Worm (Caenorhabditis elegans) whole organism, late embryonic: ENCODE measurements around the gene sdz-23.
A peak's percentile ranks its signal among the peaks of the same experiment; 100 is the strongest.

Experiments
- C08G9.2 ChIP-seq: sonication (generic microtip); optimal IDR thresholded peaks from 2 replicates; lab custom pipeline; 2016; ENCODE audit warnings: mild to moderate bottlenecking, missing genetic modification characterization, moderate library complexity, missing compliant biosample characterization
- F13H6.1 ChIP-seq: sonication (generic microtip); optimal IDR thresholded peaks from 2 replicates; lab custom pipeline; 2016; ENCODE audit warnings: missing genetic modification characterization, missing compliant biosample characterization
- K09A11.1 ChIP-seq: sonication (generic microtip); optimal IDR thresholded peaks from 2 replicates; lab custom pipeline; 2017; ENCODE audit warnings: antibody characterized with exemption, mild to moderate bottlenecking, missing genetic modification characterization, missing compliant biosample characterization; ENCODE audit not compliant: insufficient read depth
- T23F11.4 ChIP-seq: fragments of 200-800 bp; sonication (Bioruptor generic); optimal IDR thresholded peaks from 2 replicates; lab custom pipeline; 2018; ENCODE audit warnings: mild to moderate bottlenecking, missing genetic modification characterization, missing compliant biosample characterization
- Y22D7AL.16 ChIP-seq: sonication (generic microtip); optimal IDR thresholded peaks from 2 replicates; lab custom pipeline; 2016; ENCODE audit warnings: missing genetic modification characterization, missing compliant biosample characterization
- ama-1 ChIP-seq: fragments of 150-350 bp; optimal IDR thresholded peaks from 2 replicates; lab custom pipeline; 2014
- ceh-14 ChIP-seq: sonication (generic microtip); optimal IDR thresholded peaks from 2 replicates; lab custom pipeline; 2016; ENCODE audit warnings: missing genotype, missing genetic modification characterization, missing compliant biosample characterization
- ceh-18 ChIP-seq: sonication (generic microtip); optimal IDR thresholded peaks from 2 replicates; lab custom pipeline; 2016; ENCODE audit warnings: missing genetic modification characterization, missing compliant biosample characterization
- ceh-2 ChIP-seq: sonication (generic microtip); optimal IDR thresholded peaks from 2 replicates; lab custom pipeline; 2016; ENCODE audit warnings: missing genotype, missing genetic modification characterization, missing compliant biosample characterization
- ceh-22 ChIP-seq: sonication (generic microtip); optimal IDR thresholded peaks from 2 replicates; lab custom pipeline; 2017; ENCODE audit warnings: missing biosample characterization, missing genetic modification characterization
- ceh-24 ChIP-seq: sonication (generic microtip); optimal IDR thresholded peaks from 2 replicates; lab custom pipeline; 2016; ENCODE audit warnings: mild to moderate bottlenecking, missing genetic modification characterization, missing compliant biosample characterization
- ceh-30 ChIP-seq: fragments of 150-350 bp; optimal IDR thresholded peaks from 2 replicates; lab custom pipeline; 2014; ENCODE audit warnings: missing biosample characterization, missing genetic modification characterization
- ceh-31 ChIP-seq: sonication (generic microtip); optimal IDR thresholded peaks from 2 replicates; lab custom pipeline; 2016; ENCODE audit warnings: missing genetic modification characterization, missing compliant biosample characterization
- ceh-34 ChIP-seq: sonication (generic microtip); optimal IDR thresholded peaks from 2 replicates; lab custom pipeline; 2016; ENCODE audit warnings: mild to moderate bottlenecking, missing genetic modification characterization, missing compliant biosample characterization
- ceh-45 ChIP-seq: fragments of 200-800 bp; sonication (Bioruptor generic); IDR thresholded peaks from 2 replicates; pipeline ENCODE4 v1.3.6; 2022; ENCODE audit warnings: missing genetic modification reagents, missing genetic modification characterization, missing compliant biosample characterization
- ceh-48 ChIP-seq: sonication (generic microtip); optimal IDR thresholded peaks from 2 replicates; lab custom pipeline; 2016; ENCODE audit warnings: missing genetic modification characterization, inconsistent platforms, missing compliant biosample characterization
- ceh-9 ChIP-seq: sonication (generic microtip); optimal IDR thresholded peaks from 2 replicates; lab custom pipeline; 2016; ENCODE audit warnings: mild to moderate bottlenecking, missing genetic modification characterization, inconsistent platforms, missing compliant biosample characterization
- che-1 ChIP-seq: sonication (generic microtip); optimal IDR thresholded peaks from 2 replicates; lab custom pipeline; 2016; ENCODE audit warnings: mild to moderate bottlenecking, missing genetic modification characterization, missing compliant biosample characterization
- dmd-4 ChIP-seq: sonication (generic microtip); optimal IDR thresholded peaks from 2 replicates; lab custom pipeline; 2016; ENCODE audit warnings: borderline replicate concordance, missing genetic modification characterization, missing compliant biosample characterization
- dve-1 ChIP-seq: sonication (generic microtip); optimal IDR thresholded peaks from 2 replicates; lab custom pipeline; 2017; ENCODE audit warnings: antibody characterized with exemption, mild to moderate bottlenecking, missing genetic modification characterization, missing compliant biosample characterization
- eyg-1 ChIP-seq: sonication (generic microtip); optimal IDR thresholded peaks from 2 replicates; lab custom pipeline; 2016; ENCODE audit warnings: missing genotype, missing genetic modification characterization, missing compliant biosample characterization
- fax-1 ChIP-seq: sonication (generic microtip); optimal IDR thresholded peaks from 2 replicates; lab custom pipeline; 2016; ENCODE audit warnings: missing genotype, missing genetic modification characterization, missing compliant biosample characterization
- fkh-10 ChIP-seq: fragments of 150-350 bp; optimal IDR thresholded peaks from 2 replicates; lab custom pipeline; 2014; ENCODE audit warnings: missing biosample characterization, missing genetic modification reagents, missing genetic modification characterization
- gmeb-2 ChIP-seq: sonication (generic microtip); optimal IDR thresholded peaks from 2 replicates; lab custom pipeline; 2016; ENCODE audit warnings: missing genetic modification characterization, inconsistent platforms, missing compliant biosample characterization
- hlh-15 ChIP-seq: sonication (generic microtip); optimal IDR thresholded peaks from 2 replicates; lab custom pipeline; 2016; ENCODE audit warnings: missing genetic modification characterization, missing compliant biosample characterization
- hlh-30 ChIP-seq: sonication (generic microtip); optimal IDR thresholded peaks from 2 replicates; lab custom pipeline; 2017; ENCODE audit warnings: antibody characterized with exemption, missing genetic modification characterization, missing compliant biosample characterization; ENCODE audit not compliant: insufficient read depth
- hlh-6 ChIP-seq: sonication (generic microtip); optimal IDR thresholded peaks from 2 replicates; lab custom pipeline; 2016; ENCODE audit warnings: missing genotype, missing genetic modification characterization, missing compliant biosample characterization
- hlh-8 ChIP-seq: sonication (generic microtip); optimal IDR thresholded peaks from 2 replicates; lab custom pipeline; 2016; ENCODE audit warnings: missing genotype, missing genetic modification characterization, missing compliant biosample characterization
- lim-6 ChIP-seq: sonication (generic microtip); optimal IDR thresholded peaks from 2 replicates; lab custom pipeline; 2016; ENCODE audit warnings: missing genetic modification characterization, missing compliant biosample characterization
- lin-11 ChIP-seq: fragments of 200-800 bp; sonication (Bioruptor generic); optimal IDR thresholded peaks from 2 replicates; lab custom pipeline; 2018; ENCODE audit warnings: mild to moderate bottlenecking, missing genetic modification characterization, missing compliant biosample characterization
- nfya-1 ChIP-seq: sonication (generic microtip); optimal IDR thresholded peaks from 2 replicates; lab custom pipeline; 2017; ENCODE audit warnings: missing genetic modification characterization, mild to moderate bottlenecking, missing compliant biosample characterization, antibody characterized with exemption, moderate library complexity
- npax-4 ChIP-seq: sonication (generic microtip); optimal IDR thresholded peaks from 2 replicates; lab custom pipeline; 2016; ENCODE audit warnings: missing genetic modification characterization, missing compliant biosample characterization
- odd-2 ChIP-seq: sonication (generic microtip); optimal IDR thresholded peaks from 2 replicates; lab custom pipeline; 2017; ENCODE audit warnings: antibody characterized with exemption, mild to moderate bottlenecking, missing genetic modification characterization, missing compliant biosample characterization
- pat-9 ChIP-seq: fragments of 200-800 bp; sonication (Bioruptor generic); optimal IDR thresholded peaks from 2 replicates; lab custom pipeline; 2018; ENCODE audit warnings: mild to moderate bottlenecking, missing genetic modification characterization, moderate library complexity, missing compliant biosample characterization
- pha-2 ChIP-seq: sonication (generic microtip); optimal IDR thresholded peaks from 2 replicates; lab custom pipeline; 2017; ENCODE audit warnings: mild to moderate bottlenecking, missing genetic modification characterization, missing compliant biosample characterization
- pqm-1 ChIP-seq: sonication (generic microtip); optimal IDR thresholded peaks from 2 replicates; lab custom pipeline; 2016; ENCODE audit warnings: missing genetic modification characterization, missing compliant biosample characterization
- pros-1 ChIP-seq: fragments of 150-350 bp; optimal IDR thresholded peaks from 2 replicates; lab custom pipeline; 2014; ENCODE audit warnings: missing biosample characterization, missing genetic modification reagents, missing genetic modification characterization
- sdc-2 ChIP-seq: sonication (generic microtip); optimal IDR thresholded peaks from 2 replicates; lab custom pipeline; 2016; ENCODE audit warnings: missing genotype, missing genetic modification characterization, missing compliant biosample characterization
- sox-4 ChIP-seq: sonication (generic microtip); optimal IDR thresholded peaks from 2 replicates; lab custom pipeline; 2017; ENCODE audit warnings: mild to moderate bottlenecking, missing genetic modification characterization, inconsistent platforms, missing compliant biosample characterization
- tbx-2 ChIP-seq: sonication (generic microtip); optimal IDR thresholded peaks from 2 replicates; lab custom pipeline; 2016; ENCODE audit warnings: missing genetic modification characterization, missing compliant biosample characterization
- ttx-3 ChIP-seq: sonication (generic microtip); optimal IDR thresholded peaks from 2 replicates; lab custom pipeline; 2016; ENCODE audit warnings: missing genetic modification reagents, missing genetic modification characterization, missing compliant biosample characterization
- unc-42 ChIP-seq: sonication (generic microtip); optimal IDR thresholded peaks from 2 replicates; lab custom pipeline; 2016; ENCODE audit warnings: missing genotype, missing genetic modification characterization, missing compliant biosample characterization
- unc-55 ChIP-seq: sonication (generic microtip); optimal IDR thresholded peaks from 2 replicates; lab custom pipeline; 2017; ENCODE audit warnings: missing biosample characterization, missing genetic modification reagents, missing genetic modification characterization
- unc-86 ChIP-seq: sonication (generic microtip); optimal IDR thresholded peaks from 2 replicates; lab custom pipeline; 2016; ENCODE audit warnings: missing genetic modification characterization, missing compliant biosample characterization
- zip-5 ChIP-seq: sonication (generic microtip); optimal IDR thresholded peaks from 2 replicates; lab custom pipeline; 2016; ENCODE audit warnings: missing genetic modification characterization, missing compliant biosample characterization
- ztf-16 ChIP-seq: sonication (generic microtip); optimal IDR thresholded peaks from 2 replicates; lab custom pipeline; 2017; ENCODE audit warnings: missing genetic modification characterization, missing compliant biosample characterization

Gene sdz-23

ce11 chrV:8129252-8129651 is 29.8 kb downstream of the sdz-23 start, which contains the start of gene spr-1:
Gene spr-1 (minus strand): TSS chrV:8129352.
- TF ChIP-seq che-1 (tag; lab: Kevin White, UChicago): no peak
- no peak for TF ChIP-seq zip-5 (tag; lab: Kevin White, UChicago)
- no peak for TF ChIP-seq K09A11.1 (tag; lab: Kevin White, UChicago)
- no peak for TF ChIP-seq gmeb-2 (tag; lab: Kevin White, UChicago)
- TF ChIP-seq ceh-2 (tag; lab: Kevin White, UChicago): no peak

- TF ChIP-seq dmd-4 (tag; lab: Kevin White, UChicago) (no peak), gmeb-2 (tag; lab: Kevin White, UChicago) (no peak), hlh-8 (no peak), eyg-1 (tag; lab: Kevin White, UChicago) (no peak), pqm-1 (no peak), ceh-22 (tag; lab: Kevin White, UChicago) (no peak), ceh-2 (tag; lab: Kevin White, UChicago) (no peak), pat-9 (tag; lab: Kevin White, UChicago) (no peak), hlh-15 (tag; lab: Kevin White, UChicago) (no peak)
Observed at ce11 chrV:8129719-8130118, 30.3 kb downstream of the sdz-23 start.

- TF ChIP-seq C08G9.2 (no peak), npax-4 (no peak), fkh-10 (no peak), Y22D7AL.16 (tag; lab: Kevin White, UChicago) (no peak), sox-4 (tag; lab: Kevin White, UChicago) (no peak), eyg-1 (tag; lab: Kevin White, UChicago) (no peak), hlh-6 (no peak), ceh-9 (no peak), lim-6 (tag; lab: Kevin White, UChicago) (no peak), unc-55 (GFP tag; lab: Kevin White, UChicago) (peak; percentile 72), sdc-2 (tag; lab: Kevin White, UChicago) (no peak), pros-1 (tag; lab: Kevin White, UChicago) (peak; percentile 8), ceh-30 (tag; lab: Kevin White, UChicago) (no peak), tbx-2 (tag; lab: Kevin White, UChicago) (peak; percentile 4), ztf-16 (tag; lab: Kevin White, UChicago) (no peak), ceh-14 (tag; lab: Kevin White, UChicago) (no peak), nfya-1 (tag; lab: Kevin White, UChicago) (peak; percentile 26), ceh-24 (tag; lab: Kevin White, UChicago) (no peak), fax-1 (tag; lab: Kevin White, UChicago) (no peak), unc-42 (tag; lab: Kevin White, UChicago) (peak; percentile 76), unc-86 (tag; lab: Kevin White, UChicago) (no peak), ceh-45 (no peak), hlh-8 (no peak), odd-2 (no peak), ceh-34 (peak; percentile 21), F13H6.1 (no peak), dve-1 (tag; lab: Kevin White, UChicago) (no peak), ceh-18 (tag; lab: Kevin White, UChicago) (peak; percentile 9), ceh-22 (tag; lab: Kevin White, UChicago) (no peak), ttx-3 (no peak), ceh-48 (tag; lab: Kevin White, UChicago) (peak; percentile 48), ama-1 (lab: Kevin White, UChicago) (no peak), dmd-4 (tag; lab: Kevin White, UChicago) (no peak), K09A11.1 (tag; lab: Kevin White, UChicago) (no peak), pha-2 (no peak), T23F11.4 (GFP tag; lab: Kevin White, UChicago) (no peak), hlh-30 (tag; lab: Kevin White, UChicago) (peak; percentile 77), ceh-31 (peak; percentile 41), lin-11 (tag; lab: Kevin White, UChicago) (no peak)
Observed at ce11 chrV:8130149-8130661, 30.8 kb downstream of the sdz-23 start, which contains the start of gene snap-1. Gene snap-1 (plus strand): TSS chrV:8130611.
